Worm (Caenorhabditis elegans) whole organism, young adult: ENCODE measurements around the gene F54E2.2.

ENCODE experiments used
- B0019.2 ChIP-seq: fragments of 200-800 bp; sonication (Bioruptor generic); conservative IDR thresholded peaks from 2 replicates; pipeline ENCODE4 v1.3.6; 2022; ENCODE audit warnings: missing genetic modification reagents, missing genetic modification characterization, missing compliant biosample characterization
- B0336.3 ChIP-seq: fragments of 200-800 bp; sonication (Bioruptor generic); IDR thresholded peaks from 2 replicates; pipeline ENCODE4 v1.3.6; 2022; ENCODE audit warnings: missing genetic modification characterization, missing compliant biosample characterization
- D2030.7 ChIP-seq: fragments of 200-800 bp; sonication (Bioruptor generic); IDR thresholded peaks from 2 replicates; pipeline ENCODE4 v1.3.6; 2022; ENCODE audit warnings: missing genetic modification reagents, missing genetic modification characterization, missing compliant biosample characterization
- F52B5.7 ChIP-seq: sonication (generic microtip); optimal IDR thresholded peaks from 2 replicates; lab custom pipeline; 2016; ENCODE audit warnings: mild to moderate bottlenecking, missing genetic modification characterization, missing compliant biosample characterization
- Y79H2A.3 ChIP-seq: fragments of 200-800 bp; sonication (Bioruptor generic); conservative IDR thresholded peaks from 2 replicates; pipeline ENCODE4 v1.3.6; 2022; ENCODE audit warnings: missing genetic modification reagents, missing genetic modification characterization, missing compliant biosample characterization
- aptf-2 ChIP-seq: fragments of 200-800 bp; sonication (Bioruptor generic); conservative IDR thresholded peaks from 2 replicates; pipeline ENCODE4 v1.3.6; 2022; ENCODE audit warnings: missing genetic modification reagents, missing genetic modification characterization, missing compliant biosample characterization
- aptf-3 ChIP-seq: fragments of 200-800 bp; sonication (Bioruptor generic); IDR thresholded peaks from 2 replicates; pipeline ENCODE4 v1.3.6; 2022; ENCODE audit warnings: missing genetic modification characterization, missing compliant biosample characterization
- cebp-2 ChIP-seq: fragments of 200-800 bp; sonication (Bioruptor generic); IDR thresholded peaks from 2 replicates; pipeline ENCODE4 v1.3.6; 2022; ENCODE audit warnings: missing genetic modification characterization, missing compliant biosample characterization
- ceh-100 ChIP-seq: fragments of 200-800 bp; sonication (Bioruptor generic); IDR thresholded peaks from 2 replicates; pipeline ENCODE4 v1.3.6; 2022; ENCODE audit warnings: missing genetic modification reagents, missing genetic modification characterization, missing compliant biosample characterization
- ceh-40 ChIP-seq: fragments of 200-800 bp; sonication (Bioruptor generic); IDR thresholded peaks from 2 replicates; pipeline ENCODE4 v1.3.6; 2022; ENCODE audit warnings: missing genetic modification characterization, missing compliant biosample characterization
- ceh-79 ChIP-seq: sonication (generic microtip); optimal IDR thresholded peaks from 2 replicates; lab custom pipeline; 2017; ENCODE audit warnings: mild to moderate bottlenecking, missing genetic modification characterization, missing compliant biosample characterization
- egl-18 ChIP-seq: fragments of 200-800 bp; sonication (Bioruptor generic); IDR thresholded peaks from 2 replicates; pipeline ENCODE4 v1.3.6; 2022; ENCODE audit warnings: missing genetic modification reagents, missing genetic modification characterization, missing compliant biosample characterization
- egrh-3 ChIP-seq: fragments of 200-800 bp; sonication (Bioruptor generic); IDR thresholded peaks from 2 replicates; pipeline ENCODE4 v1.3.6; 2022; ENCODE audit warnings: missing genetic modification reagents, missing genetic modification characterization, missing compliant biosample characterization
- ekl-4 ChIP-seq: fragments of 200-800 bp; sonication (Bioruptor generic); IDR thresholded peaks from 2 replicates; pipeline ENCODE4 v1.3.6; 2022; ENCODE audit warnings: missing genetic modification reagents, missing genetic modification characterization, missing compliant biosample characterization
- hlh-12 ChIP-seq: sonication (generic microtip); optimal IDR thresholded peaks from 2 replicates; lab custom pipeline; 2016; ENCODE audit warnings: missing genetic modification characterization, missing compliant biosample characterization
- hlh-26 ChIP-seq: fragments of 200-800 bp; sonication (Bioruptor generic); conservative IDR thresholded peaks from 2 replicates; pipeline ENCODE4 v1.3.6; 2022; ENCODE audit warnings: missing genetic modification reagents, missing genetic modification characterization, missing compliant biosample characterization
- hmg-1.2 ChIP-seq: fragments of 200-800 bp; sonication (Bioruptor generic); IDR thresholded peaks from 2 replicates; pipeline ENCODE4 v1.3.6; 2022; ENCODE audit warnings: missing genetic modification reagents, missing genetic modification characterization, missing compliant biosample characterization
- hrde-1 ChIP-seq: sonication (generic microtip); optimal IDR thresholded peaks from 2 replicates; lab custom pipeline; 2016; ENCODE audit warnings: missing genetic modification characterization, mild to moderate bottlenecking, missing compliant biosample characterization, moderate library complexity, missing genotype, missing genetic modification reagents, borderline replicate concordance
- lag-1 ChIP-seq: fragments of 200-800 bp; sonication (Bioruptor generic); IDR thresholded peaks from 2 replicates; pipeline ENCODE4 v1.3.6; 2022; ENCODE audit warnings: missing genetic modification reagents, missing genetic modification characterization, missing compliant biosample characterization
- lin-54 ChIP-seq: fragments of 200-800 bp; sonication (Bioruptor generic); optimal IDR thresholded peaks from 2 replicates; lab custom pipeline; 2018; ENCODE audit warnings: mild to moderate bottlenecking, missing genetic modification characterization, missing compliant biosample characterization
- madf-3 ChIP-seq: fragments of 200-800 bp; sonication (Bioruptor generic); IDR thresholded peaks from 2 replicates; pipeline ENCODE4 v1.3.6; 2022; ENCODE audit warnings: missing genetic modification reagents, missing genetic modification characterization, missing compliant biosample characterization
- mxl-1 ChIP-seq: sonication (generic microtip); optimal IDR thresholded peaks from 2 replicates; lab custom pipeline; 2016; ENCODE audit warnings: missing genetic modification characterization, missing compliant biosample characterization
- nfya-1 ChIP-seq: sonication (generic microtip); optimal IDR thresholded peaks from 2 replicates; lab custom pipeline; 2017; ENCODE audit warnings: antibody characterized with exemption, missing compliant biosample characterization, missing genetic modification characterization, borderline replicate concordance; ENCODE audit not compliant: insufficient read depth
- nhr-120 ChIP-seq: fragments of 200-800 bp; sonication (Bioruptor generic); IDR thresholded peaks from 2 replicates; pipeline ENCODE4 v1.3.6; 2022; ENCODE audit warnings: missing genetic modification characterization, missing compliant biosample characterization
- rcor-1 ChIP-seq: fragments of 200-800 bp; sonication (Bioruptor generic); IDR thresholded peaks from 2 replicates; pipeline ENCODE4 v1.3.6; 2022; ENCODE audit warnings: missing genetic modification reagents, missing genetic modification characterization, missing compliant biosample characterization
- rpc-1 ChIP-seq, 2 experiments: fragments of 150-350 bp in 1 of 2; sonication (generic microtip) in 1 of 2; optimal IDR thresholded peaks; 2 replicates each; lab custom pipeline; 2014 to 2018; ENCODE audit warnings: missing biosample characterization in 1 of 2, missing genetic modification characterization in 1 of 2, missing genetic modification reagents in 1 of 2, missing genotype in 1 of 2
- tbx-9 ChIP-seq: sonication (generic microtip); optimal IDR thresholded peaks from 2 replicates; lab custom pipeline; 2016; ENCODE audit warnings: borderline replicate concordance, missing genetic modification characterization, inconsistent platforms, missing compliant biosample characterization
- tlf-1 ChIP-seq: fragments of 200-800 bp; sonication (Bioruptor generic); optimal IDR thresholded peaks from 2 replicates; lab custom pipeline; 2018; ENCODE audit warnings: mild to moderate bottlenecking, missing genetic modification characterization, missing compliant biosample characterization
- unc-130 ChIP-seq: sonication (generic microtip); optimal IDR thresholded peaks from 2 replicates; lab custom pipeline; 2016; ENCODE audit warnings: missing genetic modification reagents, missing genetic modification characterization, missing compliant biosample characterization
- zfh-2 ChIP-seq: fragments of 200-800 bp; sonication (Bioruptor generic); conservative IDR thresholded peaks from 2 replicates; pipeline ENCODE4 v1.3.6; 2022; ENCODE audit warnings: missing genetic modification reagents, missing genetic modification characterization, missing compliant biosample characterization

The F54E2.2 gene

DNA sequence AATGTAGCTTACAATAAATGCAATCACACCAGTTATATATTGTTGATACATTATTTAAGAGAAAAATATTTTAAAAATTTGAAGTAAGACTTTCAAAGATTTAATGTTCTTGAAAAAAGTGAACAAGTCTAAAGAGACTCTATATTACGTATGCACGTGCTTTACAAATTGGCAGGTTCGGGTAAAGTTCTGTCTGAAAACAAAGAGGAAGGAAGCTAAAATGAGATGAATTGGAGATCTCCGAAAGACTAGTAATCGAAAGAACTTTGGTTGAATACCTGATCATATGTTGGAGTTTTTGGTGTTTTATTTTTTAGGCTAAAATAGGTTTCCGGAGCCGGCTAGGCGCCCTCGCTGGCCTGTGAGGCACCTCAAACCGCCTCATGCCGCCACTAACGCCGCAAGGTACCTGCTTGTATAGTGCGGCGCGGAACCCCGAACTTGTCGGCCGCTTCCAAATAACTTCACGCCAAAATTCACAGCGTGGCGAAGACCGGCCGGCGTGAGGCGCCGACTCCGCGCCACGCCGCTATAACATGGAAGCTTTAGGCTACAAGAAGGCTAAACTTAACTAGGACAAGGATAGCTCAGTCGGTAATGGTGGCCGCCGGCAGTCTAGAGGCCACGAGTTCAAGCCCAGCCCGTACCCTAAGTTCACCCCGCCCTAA is 38.7 kb upstream of the F54E2.2 start, which contains the start of gene srx-28 (continued):
- peak; percentile 29 for TF ChIP-seq rpc-1 (optimal IDR thresholded peaks at IDR 0.05; lab: Kevin White, UChicago)
- no peak for TF ChIP-seq rpc-1 (tag; optimal IDR thresholded peaks at IDR 0.05; lab: Kevin White, UChicago)
- TF ChIP-seq, all 124 proteins: peak for 11

DNA sequence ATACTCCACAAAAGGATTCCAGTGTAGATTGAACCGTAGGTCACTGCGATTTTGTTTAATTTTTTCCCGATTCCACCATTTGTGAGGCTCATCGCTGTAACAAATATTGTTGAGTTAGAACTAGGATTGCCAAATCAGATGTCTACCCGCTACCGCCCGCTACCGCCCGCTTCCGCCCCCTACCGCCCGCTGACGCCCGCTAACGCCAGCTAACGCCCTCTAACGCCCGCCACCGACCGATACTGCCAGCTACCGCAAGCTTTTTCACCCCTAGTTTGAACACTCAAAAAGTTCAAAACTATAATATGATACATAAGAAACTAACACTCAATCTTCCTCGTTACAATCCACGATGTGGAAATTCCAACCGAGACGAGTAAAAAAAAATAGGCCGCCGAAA is 37.7 kb upstream of the F54E2.2 start:
- no peak for TF ChIP-seq lin-54 (GFP tag; lab: Kevin White, UChicago)
- TF ChIP-seq hlh-12: no peak
- no peak for TF ChIP-seq mxl-1 (tag; lab: Kevin White, UChicago)
- no peak for TF ChIP-seq unc-130 (GFP tag; lab: Kevin White, UChicago)
- no peak for TF ChIP-seq ceh-79 (tag; lab: Kevin White, UChicago)
- peak; percentile 28; the same call in 1 of the 2 replicates for TF ChIP-seq egrh-3 (GFP tag; lab: Robert Waterston, UW)
- TF ChIP-seq aptf-3 (GFP tag; lab: Robert Waterston, UW): no peak
- TF ChIP-seq zfh-2 (GFP tag; lab: Robert Waterston, UW): peak; percentile 75

DNA sequence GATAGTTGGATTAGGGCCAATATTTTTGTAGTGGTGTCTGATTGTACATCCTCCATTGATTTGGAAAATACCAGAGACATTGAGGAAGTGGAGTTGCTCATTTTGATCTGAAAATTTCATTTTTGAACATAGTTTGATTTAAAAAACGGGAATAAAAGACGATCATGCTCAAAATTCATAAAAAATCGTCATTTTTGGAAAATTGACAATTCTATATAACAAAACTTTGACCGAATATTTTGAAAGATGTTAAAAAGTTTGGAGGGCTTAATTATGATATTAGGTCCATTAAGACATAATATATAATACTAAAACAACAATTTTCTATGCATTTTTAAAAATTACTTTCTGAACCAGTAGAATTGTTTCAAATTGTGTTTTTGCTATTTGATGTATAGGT is 36.6 kb upstream of the F54E2.2 start, which contains the start of gene srg-58:
Gene srg-58, minus strand, starts transcription at position 101 of the 400 bp plus-strand sequence.
- TF ChIP-seq rcor-1 (GFP tag; lab: Robert Waterston, UW): no peak
- TF ChIP-seq madf-3: no peak
- TF ChIP-seq rpc-1 (optimal IDR thresholded peaks at IDR 0.05; lab: Kevin White, UChicago): no peak
- TF ChIP-seq rpc-1 (tag; optimal IDR thresholded peaks at IDR 0.05; lab: Kevin White, UChicago): no peak
- TF ChIP-seq cebp-2: no peak
- no peak for TF ChIP-seq D2030.7
- TF ChIP-seq B0019.2 (GFP tag; lab: Robert Waterston, UW): no peak
- no peak for TF ChIP-seq tbx-9 (tag; lab: Kevin White, UChicago)
- no peak for TF ChIP-seq aptf-2
- TF ChIP-seq nhr-120 (GFP tag; lab: Robert Waterston, UW): no peak
- TF ChIP-seq hlh-26 (GFP tag; lab: Robert Waterston, UW): no peak
- no peak for TF ChIP-seq F52B5.7 (tag; lab: Kevin White, UChicago)
- no peak for TF ChIP-seq B0336.3 (GFP tag; lab: Robert Waterston, UW)

DNA sequence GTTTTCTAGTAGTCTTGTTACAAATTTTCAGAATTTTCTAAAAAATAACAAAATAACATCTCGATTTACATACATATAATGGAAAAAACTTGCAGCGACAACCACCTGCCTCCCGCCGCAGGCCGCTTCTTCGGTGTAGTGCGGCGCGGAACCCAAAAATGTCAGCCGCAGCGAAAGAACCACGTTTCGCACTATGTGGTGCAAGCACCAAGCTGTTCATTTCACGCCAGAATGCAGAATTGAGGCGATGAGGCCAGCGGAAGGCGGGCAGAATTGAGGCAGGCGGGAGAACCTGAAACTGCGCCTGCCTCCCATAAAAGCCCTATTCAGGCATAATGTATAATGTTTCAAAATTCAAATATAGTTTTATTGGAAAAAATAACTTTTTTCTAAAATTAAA is 34.6 kb upstream of the F54E2.2 start:
- TF ChIP-seq zfh-2 (GFP tag; lab: Robert Waterston, UW): peak; percentile 75
- TF ChIP-seq ceh-100 (GFP tag; lab: Robert Waterston, UW): no peak

DNA sequence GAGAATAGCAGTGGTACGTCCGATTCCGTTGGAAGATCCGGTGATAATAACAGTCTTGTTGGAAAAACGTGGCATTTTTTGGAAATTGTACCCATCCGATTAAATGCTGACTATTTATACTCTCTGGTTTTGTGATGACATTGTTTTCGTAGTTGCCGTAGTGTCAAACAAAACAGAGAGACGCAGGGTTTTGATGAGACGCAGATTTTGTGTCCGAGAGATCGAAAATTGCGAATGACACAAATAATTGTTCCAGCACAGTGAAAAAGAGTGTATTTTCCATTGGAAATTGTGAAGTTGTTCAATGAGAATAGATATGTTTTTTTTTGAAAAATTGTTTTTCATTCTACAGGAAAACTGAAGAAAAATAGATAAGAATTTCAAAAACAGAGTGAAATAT is 33.0 kb upstream of the F54E2.2 start, which contains the start of gene R05D8.7:
Gene R05D8.7, minus strand, starts transcription at position 104 of the 400 bp plus-strand sequence.
- TF ChIP-seq ceh-40: no peak
- no peak for TF ChIP-seq madf-3
- TF ChIP-seq hmg-1.2 (GFP tag; lab: Robert Waterston, UW): no peak
- no peak for TF ChIP-seq nfya-1 (tag; lab: Kevin White, UChicago)
- no peak for TF ChIP-seq lag-1
- TF ChIP-seq ekl-4 (GFP tag; lab: Robert Waterston, UW): no peak
- TF ChIP-seq D2030.7: no peak
- no peak for TF ChIP-seq egl-18 (GFP tag; lab: Robert Waterston, UW)
- no peak for TF ChIP-seq hrde-1 (tag; lab: Kevin White, UChicago)
- no peak for TF ChIP-seq nhr-120 (GFP tag; lab: Robert Waterston, UW)
- no peak for TF ChIP-seq tlf-1
- no peak for TF ChIP-seq Y79H2A.3 (GFP tag; lab: Robert Waterston, UW)
